Worm (Caenorhabditis elegans): Measurements from ENCODE around the gene fbxb-72.
A peak's percentile ranks its signal among the peaks of the same experiment; 100 is the strongest.

fbxb-72 gene

ce11 chrV:683858-684257, 39.9 kb downstream of the fbxb-72 start, which contains the start of gene F31F4.1:
TSS of gene F31F4.1 (plus strand) at chrV:684060.
- TF ChIP-seq sdz-12 (GFP tag; optimal IDR thresholded peaks at IDR 0.05) (no peak), lsy-2 (tag; optimal IDR thresholded peaks at IDR 0.05) (no peak), php-3 (GFP tag; IDR thresholded peaks at IDR 0.05) (peak; percentile 83), aha-1 (tag) (peak; percentile 55), nhr-76 (tag; optimal IDR thresholded peaks at IDR 0.05) (no peak), nhr-77 (tag; optimal IDR thresholded peaks at IDR 0.05) (peak; percentile 63), pqm-1 (tag; optimal IDR thresholded peaks at IDR 0.05) (peak; percentile 75), duxl-1 (tag; optimal IDR thresholded peaks at IDR 0.05; ENCODE audit: poor library complexity) (no peak), ZK337.2 (GFP tag; IDR thresholded peaks at IDR 0.05) (no peak), dve-1 (tag; optimal IDR thresholded peaks at IDR 0.05; ENCODE audit: insufficient read depth) (peak; percentile 47), ceh-82 (tag; optimal IDR thresholded peaks at IDR 0.05) (no peak), daf-16 (GFP tag; optimal IDR thresholded peaks at IDR 0.05) (no peak), daf-16 (tag; optimal IDR thresholded peaks at IDR 0.05) (peak; percentile 81), nhr-28 (tag; optimal IDR thresholded peaks at IDR 0.05) (peak; percentile 63), hlh-11 (tag; optimal IDR thresholded peaks at IDR 0.05) (no peak)

ce11 chrV:682031-682430, 41.7 kb downstream of the fbxb-72 start, which contains the start of gene srx-23:
TSS of gene srx-23 (plus strand) at chrV:682331.
- TF ChIP-seq daf-16 (GFP tag; optimal IDR thresholded peaks at IDR 0.05) (no peak), daf-16 (tag; optimal IDR thresholded peaks at IDR 0.05) (no peak)

ce11 chrV:679663-680062, 44.1 kb downstream of the fbxb-72 start, which contains the start of gene srx-22:
TSS of gene srx-22 (plus strand) at chrV:679963.
- TF ChIP-seq nhr-6 (tag; optimal IDR thresholded peaks at IDR 0.05) (no peak), hlh-11 (tag; optimal IDR thresholded peaks at IDR 0.05) (no peak), zag-1 (tag; optimal IDR thresholded peaks at IDR 0.05) (no peak), tra-1 (GFP tag; IDR thresholded peaks at IDR 0.05) (no peak), nhr-77 (tag; optimal IDR thresholded peaks at IDR 0.05) (no peak), D1046.2 (GFP tag; IDR thresholded peaks at IDR 0.05) (no peak), ces-1 (GFP tag; optimal IDR thresholded peaks at IDR 0.05) (no peak), lsy-2 (tag; optimal IDR thresholded peaks at IDR 0.05) (no peak), aha-1 (tag) (no peak)

ce11 chrV:676550-677084, 47.1 kb downstream of the fbxb-72 start, which contains the start of the genes fbxa-72 and srx-21:
TSS of gene fbxa-72 (minus strand) at chrV:676753.
TSS of gene srx-21 (plus strand) at chrV:677034.
- TF ChIP-seq hif-1 (tag; optimal IDR thresholded peaks at IDR 0.05), result peak in 1 of 2 experiments; percentile 57
- no peak for TF ChIP-seq nhr-42 (GFP tag; IDR thresholded peaks at IDR 0.05)
- peak; percentile 62 for TF ChIP-seq pqm-1 (tag; optimal IDR thresholded peaks at IDR 0.05)
- TF ChIP-seq zfp-3 (GFP tag; conservative IDR thresholded peaks at IDR 0.05), result no peak
- peak; percentile 65 for TF ChIP-seq aha-1 (tag)
- no peak for TF ChIP-seq zag-1 (tag; optimal IDR thresholded peaks at IDR 0.05)
- TF ChIP-seq ama-1 (optimal IDR thresholded peaks at IDR 0.05), result no peak
- TF ChIP-seq unc-62 (GFP tag; optimal IDR thresholded peaks at IDR 0.05 in 1 of 2), result peak in 1 of 2 experiments; percentile 80
- no peak for TF ChIP-seq unc-62 (tag; optimal IDR thresholded peaks at IDR 0.05)
- peak in 1 of 2 experiments; percentile 28 for TF ChIP-seq mdl-1 (tag; optimal IDR thresholded peaks at IDR 0.05)
- TF ChIP-seq lin-38 (GFP tag; IDR thresholded peaks at IDR 0.05), result no peak
- TF ChIP-seq sdz-12 (GFP tag; optimal IDR thresholded peaks at IDR 0.05), result no peak
- TF ChIP-seq mxl-3 (GFP tag; optimal IDR thresholded peaks at IDR 0.05), result peak; percentile 36
- TF ChIP-seq lin-1 (GFP tag; IDR thresholded peaks at IDR 0.05), result no peak
- TF ChIP-seq dve-1 (tag; optimal IDR thresholded peaks at IDR 0.05; ENCODE audit: insufficient read depth), result peak; percentile 43
- no peak for TF ChIP-seq snpc-4 (tag; optimal IDR thresholded peaks at IDR 0.05)
- no peak for TF ChIP-seq ceh-20 (GFP tag; IDR thresholded peaks at IDR 0.05)
- no peak for TF ChIP-seq set-16 (GFP tag; IDR thresholded peaks at IDR 0.05)
- TF ChIP-seq mes-2 (tag; optimal IDR thresholded peaks at IDR 0.05; ENCODE audit: poor library complexity, severe bottlenecking), result peak; percentile 44
- no peak for TF ChIP-seq nhr-102 (tag; optimal IDR thresholded peaks at IDR 0.05)
- no peak for TF ChIP-seq vab-7 (GFP tag; IDR thresholded peaks at IDR 0.05)
- peak; percentile 90 for TF ChIP-seq nhr-28 (tag; optimal IDR thresholded peaks at IDR 0.05)
- TF ChIP-seq daf-12 (tag; optimal IDR thresholded peaks at IDR 0.05), result no peak
- TF ChIP-seq nhr-25 (tag; optimal IDR thresholded peaks at IDR 0.05; ENCODE audit: borderline replicate concordance, insufficient read depth), result peak; percentile 51
- TF ChIP-seq hlh-11 (tag; optimal IDR thresholded peaks at IDR 0.05), result peak; percentile 52
- TF ChIP-seq nhr-77 (tag; optimal IDR thresholded peaks at IDR 0.05), result peak; percentile 52
- peak; percentile 75 for TF ChIP-seq dmd-6 (GFP tag; IDR thresholded peaks at IDR 0.05)
- TF ChIP-seq duxl-1 (tag; optimal IDR thresholded peaks at IDR 0.05; ENCODE audit: poor library complexity), result peak; percentile 17

All from whole organism, L4 larva.